Worm (Caenorhabditis elegans) whole organism, L4/young adult: ENCODE data around the gene dyf-4.

Experiments used
- dao-5 ChIP-seq: sonication (generic microtip); optimal IDR thresholded peaks from 2 replicates; lab custom pipeline; 2016; ENCODE audit warnings: missing genotype, missing genetic modification characterization, moderate library complexity, missing compliant biosample characterization
- him-1 ChIP-seq: sonication (generic microtip); optimal IDR thresholded peaks from 2 replicates; lab custom pipeline; 2016; ENCODE audit warnings: missing genotype, missing genetic modification reagents, missing genetic modification characterization, missing compliant biosample characterization

DNA sequence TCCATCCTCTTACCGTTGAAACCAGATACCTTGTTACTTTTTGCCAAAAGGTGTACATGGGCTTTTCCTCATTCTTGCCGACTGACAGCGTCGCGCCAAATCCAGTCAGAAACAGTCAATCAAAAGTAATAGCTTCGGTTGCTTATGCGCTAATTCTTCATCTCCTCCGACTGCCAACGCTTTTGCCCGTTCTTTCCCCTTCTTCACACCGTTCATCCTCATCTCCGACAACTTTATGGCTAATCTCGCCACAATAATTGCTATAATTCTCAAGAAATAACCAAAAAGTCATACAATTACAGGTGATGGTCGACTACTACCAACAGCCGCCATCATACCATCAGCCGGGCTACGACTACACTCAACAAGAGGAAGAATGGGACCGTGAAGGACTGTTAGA is 47.4 kb downstream of the dyf-4 start, which contains the start of gene atn-1:
- TF ChIP-seq him-1 (tag; lab: Kevin White, UChicago) (no peak), dao-5 (no peak)
